Fruit fly (Drosophila melanogaster) whole organism, embryonic: Measurements from ENCODE around the gene CG1273.

Source experiments
- Asciz ChIP-seq: fragments of 200-800 bp; sonication (Bioruptor generic); optimal IDR thresholded peaks from 2 replicates; lab custom pipeline; 2017; ENCODE audit warnings: missing biosample characterization, mild to moderate bottlenecking, missing genetic modification characterization, missing genetic modification reagents
- Awh ChIP-seq: fragments of 200-800 bp; sonication (Bioruptor generic); IDR thresholded peaks from 2 replicates; pipeline ENCODE4, ENCODE4 v1.3.6; 2022; ENCODE audit warnings: missing biosample characterization, missing genetic modification characterization
- CG10147 ChIP-seq: fragments of 200-800 bp; sonication (Bioruptor generic); optimal IDR thresholded peaks from 2 replicates; lab custom pipeline; 2019; ENCODE audit warnings: missing biosample characterization, mild to moderate bottlenecking, missing genetic modification characterization, moderate library complexity
- CG10267 ChIP-seq: fragments of 200-800 bp; sonication (Bioruptor generic); optimal IDR thresholded peaks from 2 replicates; lab custom pipeline; 2018; ENCODE audit warnings: missing biosample characterization, mild to moderate bottlenecking, missing genetic modification characterization, moderate library complexity
- CG12942 ChIP-seq: fragments of 200-800 bp; sonication (Bioruptor generic); optimal IDR thresholded peaks from 3 replicates; lab custom pipeline; 2016; ENCODE audit warnings: missing biosample characterization, missing genetic modification characterization
- CG13624 ChIP-seq: fragments of 200-800 bp; sonication (Bioruptor generic); optimal IDR thresholded peaks from 2 replicates; lab custom pipeline; 2016; ENCODE audit warnings: missing biosample characterization, missing genetic modification characterization
- CG15514 ChIP-seq: fragments of 200-800 bp; sonication (Bioruptor generic); optimal IDR thresholded peaks from 3 replicates; lab custom pipeline; 2017; ENCODE audit warnings: missing biosample characterization, missing genetic modification characterization, mild to moderate bottlenecking, moderate library complexity, missing genetic modification reagents
- CG16863 ChIP-seq: fragments of 200-800 bp; sonication (Bioruptor generic); optimal IDR thresholded peaks from 3 replicates; lab custom pipeline; 2016; ENCODE audit warnings: missing biosample characterization, missing genetic modification characterization
- CG17385 ChIP-seq: fragments of 200-800 bp; sonication (Bioruptor generic); optimal IDR thresholded peaks from 3 replicates; lab custom pipeline; 2018; ENCODE audit warnings: missing biosample characterization, mild to moderate bottlenecking, missing genetic modification characterization
- CG17568 ChIP-seq: fragments of 200-800 bp; sonication (Bioruptor generic); optimal IDR thresholded peaks from 2 replicates; lab custom pipeline; 2018; ENCODE audit warnings: missing biosample characterization, mild to moderate bottlenecking, missing genetic modification characterization, moderate library complexity
- CG2129 ChIP-seq: fragments of 200-800 bp; sonication (Bioruptor generic); IDR thresholded peaks from 2 replicates; pipeline ENCODE4 v1.3.6; 2022; ENCODE audit warnings: missing biosample characterization, missing genetic modification characterization; ENCODE audit not compliant: partially characterized antibody
- CG30020 ChIP-seq: fragments of 200-800 bp; optimal IDR thresholded peaks from 2 replicates; lab custom pipeline; 2019; ENCODE audit warnings: missing biosample characterization, mild to moderate bottlenecking, missing genetic modification characterization, moderate library complexity
- CG30431 ChIP-seq: fragments of 200-800 bp; sonication (Bioruptor generic); optimal IDR thresholded peaks from 2 replicates; lab custom pipeline; 2017; ENCODE audit warnings: missing biosample characterization, missing genetic modification characterization
- CG31388 ChIP-seq: fragments of 200-800 bp; sonication (Bioruptor generic); optimal IDR thresholded peaks from 2 replicates; lab custom pipeline; 2016; ENCODE audit warnings: missing biosample characterization, missing genetic modification characterization
- CG33557 ChIP-seq: fragments of 200-800 bp; sonication (Bioruptor generic); optimal IDR thresholded peaks from 2 replicates; lab custom pipeline; 2019; ENCODE audit warnings: missing biosample characterization, mild to moderate bottlenecking, missing genetic modification characterization, moderate library complexity
- CG3995 ChIP-seq: fragments of 200-800 bp; sonication (Bioruptor generic); optimal IDR thresholded peaks from 3 replicates; lab custom pipeline; 2016; ENCODE audit warnings: missing biosample characterization, missing genetic modification characterization
- CG5245 ChIP-seq: fragments of 200-800 bp; sonication (Bioruptor generic); optimal IDR thresholded peaks from 3 replicates; lab custom pipeline; 2016; ENCODE audit warnings: missing biosample characterization, missing genetic modification characterization
- CG8388 ChIP-seq: fragments of 200-800 bp; sonication (Bioruptor generic); optimal IDR thresholded peaks from 2 replicates; lab custom pipeline; 2019; ENCODE audit warnings: missing biosample characterization, mild to moderate bottlenecking, missing genetic modification characterization, moderate library complexity
- CG8924 ChIP-seq: fragments of 200-800 bp; optimal IDR thresholded peaks from 3 replicates; lab custom pipeline; 2019; ENCODE audit warnings: missing biosample characterization, mild to moderate bottlenecking, missing genetic modification characterization, moderate library complexity
- CG9215 ChIP-seq: fragments of 200-800 bp; sonication (Bioruptor generic); IDR thresholded peaks from 2 replicates; pipeline ENCODE4 v1.3.6; 2022; ENCODE audit warnings: missing biosample characterization, missing genetic modification characterization
- CG9876 ChIP-seq: fragments of 200-800 bp; sonication (Bioruptor generic); optimal IDR thresholded peaks from 2 replicates; lab custom pipeline; 2016; ENCODE audit warnings: missing biosample characterization, missing genetic modification characterization
- Dref ChIP-seq: fragments of 200-800 bp; sonication (Bioruptor generic); IDR thresholded peaks from 2 replicates; pipeline ENCODE4 v1.3.6; 2022; ENCODE audit warnings: missing biosample characterization, missing genetic modification characterization
- E2f2 ChIP-seq: fragments of 200-800 bp; sonication (Bioruptor generic); IDR thresholded peaks from 2 replicates; pipeline ENCODE4 v1.3.6; 2022; ENCODE audit warnings: missing biosample characterization, missing genetic modification characterization
- Gug ChIP-seq: fragments of 200-800 bp; sonication (Bioruptor generic); IDR thresholded peaks from 4 replicates; pipeline ENCODE4 v1.3.6; 2022; ENCODE audit warnings: missing biosample characterization, missing genetic modification characterization
- MBD-R2 ChIP-seq: fragments of 200-800 bp; sonication (Bioruptor generic); IDR thresholded peaks from 2 replicates; pipeline ENCODE4 v1.3.6; 2022; ENCODE audit warnings: missing biosample characterization, missing genetic modification characterization
- Nf-YC ChIP-seq: fragments of 200-800 bp; optimal IDR thresholded peaks from 3 replicates; lab custom pipeline; 2019; ENCODE audit warnings: missing biosample characterization, mild to moderate bottlenecking, missing genetic modification characterization, moderate library complexity
- Ptx1 ChIP-seq: fragments of 200-800 bp; sonication (Bioruptor generic); IDR thresholded peaks from 2 replicates; pipeline ENCODE4 v1.3.6; 2022; ENCODE audit warnings: missing biosample characterization, missing genetic modification characterization
- Scr ChIP-seq: fragments of 200-800 bp; sonication (Bioruptor generic); IDR thresholded peaks from 2 replicates; pipeline ENCODE4 v1.3.6; 2022; ENCODE audit warnings: missing biosample characterization, missing genetic modification characterization; ENCODE audit not compliant: partially characterized antibody
- Sry-δ ChIP-seq: fragments of 200-800 bp; sonication (Bioruptor generic); optimal IDR thresholded peaks from 2 replicates; lab custom pipeline; 2016; ENCODE audit warnings: missing biosample characterization, missing genetic modification characterization
- YL-1 ChIP-seq: fragments of 200-800 bp; sonication (Bioruptor generic); optimal IDR thresholded peaks from 3 replicates; lab custom pipeline; 2017; ENCODE audit warnings: missing biosample characterization, mild to moderate bottlenecking, missing genetic modification characterization
- amos ChIP-seq: fragments of 200-800 bp; sonication (Bioruptor generic); IDR thresholded peaks from 2 replicates; pipeline ENCODE4 v1.3.6; 2022; ENCODE audit warnings: missing biosample characterization, missing genetic modification characterization; ENCODE audit not compliant: partially characterized antibody
- bigmax ChIP-seq: fragments of 200-800 bp; sonication (Bioruptor generic); optimal IDR thresholded peaks from 2 replicates; lab custom pipeline; 2018; ENCODE audit warnings: missing biosample characterization, mild to moderate bottlenecking, missing genetic modification characterization
- crol ChIP-seq: fragments of 200-800 bp; sonication (Bioruptor generic); IDR thresholded peaks from 2 replicates; pipeline ENCODE4 v1.3.6; 2022; ENCODE audit warnings: missing biosample characterization, missing genetic modification characterization
- cwo ChIP-seq: fragments of 200-800 bp; sonication (Bioruptor generic); optimal IDR thresholded peaks from 3 replicates; lab custom pipeline; 2017; ENCODE audit warnings: missing biosample characterization, missing genetic modification characterization, mild to moderate bottlenecking, moderate library complexity, missing genetic modification reagents
- dm ChIP-seq: fragments of 200-800 bp; sonication (Bioruptor generic); optimal IDR thresholded peaks from 3 replicates; lab custom pipeline; 2016; ENCODE audit warnings: missing biosample characterization, missing genetic modification characterization
- ham ChIP-seq: fragments of 200-800 bp; sonication (Bioruptor generic); IDR thresholded peaks from 2 replicates; pipeline ENCODE4 v1.3.6; 2022; ENCODE audit warnings: missing biosample characterization, missing genetic modification characterization
- hbn ChIP-seq: fragments of 200-800 bp; sonication (Bioruptor generic); IDR thresholded peaks from 2 replicates; pipeline ENCODE4 v1.3.6; 2022; ENCODE audit warnings: missing biosample characterization, missing genetic modification characterization; ENCODE audit not compliant: partially characterized antibody
- ind ChIP-seq: fragments of 200-800 bp; sonication (Bioruptor generic); optimal IDR thresholded peaks from 3 replicates; lab custom pipeline; 2016; ENCODE audit warnings: missing biosample characterization, missing genetic modification characterization
- ken ChIP-seq: fragments of 200-800 bp; sonication (Bioruptor generic); IDR thresholded peaks from 3 replicates; pipeline ENCODE4 v1.3.6; 2022; ENCODE audit warnings: missing biosample characterization, missing genetic modification characterization
- otp ChIP-seq: fragments of 200-800 bp; sonication (Bioruptor generic); IDR thresholded peaks from 3 replicates; pipeline ENCODE4, ENCODE4 v1.3.6; 2022; ENCODE audit warnings: missing biosample characterization, missing genetic modification characterization
- pita ChIP-seq: fragments of 200-800 bp; sonication (Bioruptor generic); optimal IDR thresholded peaks from 2 replicates; lab custom pipeline; 2017; ENCODE audit warnings: missing biosample characterization, mild to moderate bottlenecking, missing genetic modification characterization
- pnt ChIP-seq: fragments of 200-800 bp; sonication (Bioruptor generic); optimal IDR thresholded peaks from 3 replicates; lab custom pipeline; 2016; ENCODE audit warnings: missing biosample characterization, missing genetic modification characterization
- pros ChIP-seq: fragments of 200-800 bp; sonication (Bioruptor generic); optimal IDR thresholded peaks from 3 replicates; lab custom pipeline; 2019; ENCODE audit warnings: missing biosample characterization, mild to moderate bottlenecking, missing genetic modification characterization, moderate library complexity
- ranshi ChIP-seq: fragments of 200-800 bp; sonication (Bioruptor generic); IDR thresholded peaks from 2 replicates; pipeline ENCODE4 v1.3.6; 2022; ENCODE audit warnings: missing biosample characterization, missing genetic modification characterization
- row ChIP-seq: fragments of 200-800 bp; sonication (Bioruptor generic); IDR thresholded peaks from 3 replicates; pipeline ENCODE4 v1.3.6; 2022; ENCODE audit warnings: missing biosample characterization, missing genetic modification characterization
- sd ChIP-seq: fragments of 200-800 bp; sonication (Bioruptor generic); optimal IDR thresholded peaks from 3 replicates; lab custom pipeline; 2018; ENCODE audit warnings: missing biosample characterization, mild to moderate bottlenecking, missing genetic modification characterization, moderate library complexity
- sens-2 ChIP-seq: fragments of 200-800 bp; sonication (Bioruptor generic); IDR thresholded peaks from 2 replicates; pipeline ENCODE4 v1.3.6; 2022; ENCODE audit warnings: missing biosample characterization, missing genetic modification characterization
- sug ChIP-seq: fragments of 200-800 bp; optimal IDR thresholded peaks from 2 replicates; lab custom pipeline; 2019; ENCODE audit warnings: missing biosample characterization, mild to moderate bottlenecking, missing genetic modification characterization, moderate library complexity
- tna ChIP-seq: fragments of 200-800 bp; sonication (Bioruptor generic); IDR thresholded peaks from 2 replicates; pipeline ENCODE4 v1.3.6; 2022; ENCODE audit warnings: missing biosample characterization, missing genetic modification characterization; ENCODE audit not compliant: partially characterized antibody
- unc-4 ChIP-seq: fragments of 200-800 bp; sonication (Bioruptor generic); IDR thresholded peaks from 2 replicates; pipeline ENCODE4 v1.3.6; 2022; ENCODE audit warnings: missing biosample characterization, missing genetic modification characterization; ENCODE audit not compliant: partially characterized antibody
- zen ChIP-seq: fragments of 200-800 bp; sonication (Bioruptor generic); optimal IDR thresholded peaks from 3 replicates; lab custom pipeline; 2018; ENCODE audit warnings: missing biosample characterization, mild to moderate bottlenecking, missing genetic modification characterization, moderate library complexity

Gene CG1273

dm6 chr3L:4262384-4262783 lies 1.1 kb upstream of the CG1273 start, which contains the start of the genes CG11586 and VhaM9.7-a (continued):
- no peak for TF ChIP-seq cwo (GFP tag; lab: Kevin White, UChicago)
- no peak for TF ChIP-seq crol (GFP tag; lab: Robert Waterston, UW)
- peak; percentile 34 for TF ChIP-seq CG30020 (tag; lab: Kevin White, UChicago)
- peak; percentile 21 for TF ChIP-seq sd (tag; lab: Kevin White, UChicago)
- peak; percentile 1 for TF ChIP-seq dm (GFP tag; lab: Kevin White, UChicago)
- TF ChIP-seq ham (GFP tag; lab: Robert Waterston, UW): no peak
- TF ChIP-seq CG9876: no peak
- peak; percentile 13 for TF ChIP-seq CG31388
- TF ChIP-seq CG33557 (GFP tag; lab: Kevin White, UChicago): no peak
- TF ChIP-seq tna: peak; percentile 45; the same call in 1 of the 2 replicates
- TF ChIP-seq CG10267 (tag; lab: Kevin White, UChicago): peak; percentile 63
- TF ChIP-seq CG17568 (GFP tag; lab: Kevin White, UChicago): no peak
- no peak for TF ChIP-seq CG9215 (GFP tag; lab: Robert Waterston, UW)
- no peak for TF ChIP-seq ken
- TF ChIP-seq CG8388 (GFP tag; lab: Kevin White, UChicago): peak; percentile 20
- peak; percentile 84 for TF ChIP-seq YL-1 (GFP tag; lab: Kevin White, UChicago)
- TF ChIP-seq CG2129 (GFP tag; lab: Robert Waterston, UW): peak; percentile 37; the same call in 1 of the 2 replicates
- TF ChIP-seq CG12942 (GFP tag; lab: Kevin White, UChicago): no peak
- TF ChIP-seq MBD-R2 (GFP tag; lab: Robert Waterston, UW): peak; percentile 80
- TF ChIP-seq Asciz (GFP tag; lab: Kevin White, UChicago): no peak
- TF ChIP-seq ranshi: no peak
- no peak for TF ChIP-seq Ptx1 (GFP tag; lab: Robert Waterston, UW)
- TF ChIP-seq CG17385: no peak
- no peak for TF ChIP-seq CG30431 (GFP tag; lab: Kevin White, UChicago)
- TF ChIP-seq Gug (GFP tag; lab: Robert Waterston, UW): no peak
- TF ChIP-seq Scr (GFP tag; lab: Robert Waterston, UW): peak; percentile 71
- no peak for TF ChIP-seq zen (tag; lab: Kevin White, UChicago)
- TF ChIP-seq CG10147: no peak
- peak; percentile 41 for TF ChIP-seq CG13624
- no peak for TF ChIP-seq pnt (GFP tag; lab: Kevin White, UChicago)
- no peak for TF ChIP-seq pros (GFP tag; lab: Kevin White, UChicago)
- peak; percentile 25 for TF ChIP-seq ind (GFP tag; lab: Kevin White, UChicago)
- TF ChIP-seq Nf-YC (tag; lab: Kevin White, UChicago): peak; percentile 22
- no peak for TF ChIP-seq CG5245 (GFP tag; lab: Kevin White, UChicago)
- TF ChIP-seq E2f2: peak; percentile 60
- peak; percentile 51 for TF ChIP-seq row
- peak; percentile 41; the same call in 1 of the 2 replicates for TF ChIP-seq amos (GFP tag; lab: Robert Waterston, UW)
- TF ChIP-seq sug (tag; lab: Kevin White, UChicago): peak; percentile 15
- no peak for TF ChIP-seq bigmax (GFP tag; lab: Kevin White, UChicago)
- TF ChIP-seq Dref (GFP tag; lab: Robert Waterston, UW): peak; percentile 75
- no peak for TF ChIP-seq Awh (GFP tag; lab: Robert Waterston, UW)
- TF ChIP-seq Sry-δ: peak; percentile 73
- no peak for TF ChIP-seq otp (GFP tag; lab: Robert Waterston, UW)
- peak; percentile 92 for TF ChIP-seq CG15514 (GFP tag; lab: Kevin White, UChicago)
- TF ChIP-seq CG8924 (tag; lab: Kevin White, UChicago): peak; percentile 16
- no peak for TF ChIP-seq sens-2
- peak; percentile 69 for TF ChIP-seq hbn
- TF ChIP-seq CG3995 (GFP tag; lab: Kevin White, UChicago): no peak
- no peak for TF ChIP-seq CG16863 (GFP tag; lab: Kevin White, UChicago)
- TF ChIP-seq pita (GFP tag; lab: Kevin White, UChicago): peak; percentile 52
- peak; percentile 62 for TF ChIP-seq unc-4 (GFP tag; lab: Robert Waterston, UW)
